Worm (Caenorhabditis elegans) whole organism, mixed stage, embryonic: ENCODE measurements around the gene C01G10.15.

Experiments used
- M03D4.4 ChIP-seq: sonication (generic microtip); optimal IDR thresholded peaks from 2 replicates; lab custom pipeline; 2017; ENCODE audit warnings: mild to moderate bottlenecking, missing genetic modification characterization, missing compliant biosample characterization
- blmp-1 ChIP-seq: fragments of 150-350 bp; optimal IDR thresholded peaks from 2 replicates; lab custom pipeline; 2014; ENCODE audit warnings: missing biosample characterization, missing genetic modification characterization
- ceh-43 ChIP-seq: fragments of 200-800 bp; sonication (Bioruptor generic); optimal IDR thresholded peaks from 2 replicates; lab custom pipeline; 2018; ENCODE audit warnings: mild to moderate bottlenecking, missing genetic modification characterization, moderate library complexity, missing compliant biosample characterization
- elt-3 ChIP-seq: fragments of 150-350 bp; optimal IDR thresholded peaks from 2 replicates; lab custom pipeline; 2014; ENCODE audit warnings: missing biosample characterization, missing genetic modification characterization
- ham-2 ChIP-seq: fragments of 200-800 bp; sonication (Bioruptor generic); optimal IDR thresholded peaks from 2 replicates; lab custom pipeline; 2018; ENCODE audit warnings: mild to moderate bottlenecking, missing genetic modification characterization, missing compliant biosample characterization
- lin-13 ChIP-seq: fragments of 150-350 bp; optimal IDR thresholded peaks from 2 replicates; lab custom pipeline; 2014; ENCODE audit warnings: missing biosample characterization, missing genetic modification characterization
- lsy-2 ChIP-seq: fragments of 150-350 bp; optimal IDR thresholded peaks from 2 replicates; lab custom pipeline; 2014; ENCODE audit warnings: missing biosample characterization, missing genetic modification characterization
- nhr-76 ChIP-seq: sonication (generic microtip); optimal IDR thresholded peaks from 2 replicates; lab custom pipeline; 2017; ENCODE audit warnings: missing biosample characterization, missing genetic modification characterization
- pha-4 ChIP-seq: fragments of 150-350 bp; optimal IDR thresholded peaks from 2 replicates; lab custom pipeline; 2018; ENCODE audit warnings: missing biosample characterization, missing genetic modification reagents, missing genetic modification characterization
- snpc-4 ChIP-seq: fragments of 150-350 bp; optimal IDR thresholded peaks from 2 replicates; lab custom pipeline; 2014; ENCODE audit warnings: missing biosample characterization, missing genetic modification characterization
- sptf-1 ChIP-seq: sonication (generic microtip); optimal IDR thresholded peaks from 2 replicates; lab custom pipeline; 2017; ENCODE audit warnings: mild to moderate bottlenecking, missing genetic modification characterization, moderate library complexity, missing compliant biosample characterization
- unc-62 ChIP-seq: fragments of 150-350 bp; optimal IDR thresholded peaks from 2 replicates; lab custom pipeline; 2014; ENCODE audit warnings: missing biosample characterization, missing genetic modification reagents, missing genetic modification characterization

DNA sequence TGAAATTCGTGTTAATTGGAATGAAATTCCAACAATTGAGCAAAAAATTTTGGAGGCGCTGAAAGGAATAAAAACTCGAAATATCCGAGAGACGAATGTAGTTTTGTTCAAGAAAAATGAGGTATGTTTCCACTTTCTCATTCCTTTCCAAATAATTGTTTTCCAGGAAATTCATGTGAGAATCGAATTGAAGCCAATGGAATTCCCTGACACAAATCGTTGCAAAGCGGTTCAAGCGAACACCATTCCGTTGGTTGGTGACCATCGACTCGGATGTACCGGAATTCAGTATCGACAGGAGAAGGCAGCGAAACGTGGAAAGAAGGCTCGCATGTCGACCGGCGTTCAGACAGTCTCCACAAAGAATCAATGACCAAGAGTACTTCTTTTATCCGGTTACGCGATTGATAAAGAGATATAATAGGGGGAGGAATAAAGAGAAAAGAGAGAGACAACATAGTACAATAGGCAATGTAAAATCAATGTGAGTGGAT is 30.7 kb downstream of the C01G10.15 start:
- TF ChIP-seq snpc-4 (no peak), M03D4.4 (tag; lab: Kevin White, UChicago) (no peak), unc-62 (GFP tag; lab: Kevin White, UChicago) (no peak), ham-2 (GFP tag; lab: Kevin White, UChicago) (no peak), pha-4 (tag; lab: Kevin White, UChicago) (no peak), nhr-76 (tag; lab: Kevin White, UChicago) (no peak), elt-3 (no peak), blmp-1 (tag; lab: Kevin White, UChicago) (no peak), ceh-43 (GFP tag; lab: Kevin White, UChicago) (no peak), lin-13 (tag; lab: Kevin White, UChicago) (no peak), sptf-1 (tag; lab: Kevin White, UChicago) (no peak), lsy-2 (tag; lab: Kevin White, UChicago) (no peak)
